Worm (Caenorhabditis elegans): ENCODE measurements around the gene rfip-2.

- TF ChIP-seq ama-1 (optimal IDR thresholded peaks at IDR 0.05) (no peak), F13C5.2 (tag; optimal IDR thresholded peaks at IDR 0.05) (no peak), B0310.2 (tag; optimal IDR thresholded peaks at IDR 0.05) (no peak), flt-1 (GFP tag; IDR thresholded peaks at IDR 0.05) (no peak), ceh-13 (GFP tag; optimal IDR thresholded peaks at IDR 0.05) (no peak), tbx-37 (GFP tag; conservative IDR thresholded peaks at IDR 0.05) (no peak), hnd-1 (tag; optimal IDR thresholded peaks at IDR 0.05) (no peak), ets-7 (tag; optimal IDR thresholded peaks at IDR 0.05) (no peak), hmg-4 (GFP tag; optimal IDR thresholded peaks at IDR 0.05) (no peak), pes-1 (GFP tag; IDR thresholded peaks at IDR 0.05) (no peak), tra-4 (tag; optimal IDR thresholded peaks at IDR 0.05) (no peak)
Observed at ce11 chrII:732393-732792, 8.8 kb downstream of the rfip-2 start.

All from whole organism, early embryonic.